Worm (Caenorhabditis elegans): ENCODE results near the gene C29E4.17.
A peak's percentile ranks its signal among the peaks of the same experiment; 100 is the strongest.

Gene C29E4.17

DNA sequence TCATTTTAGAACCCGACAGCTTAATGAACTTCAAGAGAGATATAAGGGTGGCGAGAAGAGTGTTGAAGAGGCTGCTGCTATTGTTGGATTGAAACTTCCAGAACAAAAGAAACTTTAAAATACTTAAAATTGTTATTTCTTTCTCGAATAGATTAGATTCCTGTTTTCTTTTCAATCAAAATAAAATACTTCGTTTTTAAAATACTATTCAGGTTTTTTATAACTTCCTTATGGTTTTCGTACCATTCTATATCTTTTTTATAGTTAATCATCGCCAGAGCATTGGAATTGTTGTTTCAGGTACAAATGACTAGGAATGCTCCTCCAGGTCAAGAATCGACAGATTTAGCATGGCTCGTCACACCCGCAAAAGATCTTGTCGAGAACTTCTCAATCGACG lies 19.1 kb downstream of the C29E4.17 start, which contains the start of gene kle-2:
Gene kle-2, plus strand, starts transcription at position 301 of the 400 bp plus-strand sequence.
- TF ChIP-seq elt-1 (tag; optimal IDR thresholded peaks at IDR 0.05), result no peak
- TF ChIP-seq skn-1 (tag; optimal IDR thresholded peaks at IDR 0.05), result no peak
- TF ChIP-seq sem-4 (tag; optimal IDR thresholded peaks at IDR 0.05), result no peak
- TF ChIP-seq unc-62 (GFP tag; optimal IDR thresholded peaks at IDR 0.05), result no peak
- no peak for TF ChIP-seq nhr-25 (tag; optimal IDR thresholded peaks at IDR 0.05)
- no peak for TF ChIP-seq nhr-10 (tag; optimal IDR thresholded peaks at IDR 0.05)
- TF ChIP-seq sma-3 (GFP tag; optimal IDR thresholded peaks at IDR 0.05), result no peak
- TF ChIP-seq mab-5 (tag; optimal IDR thresholded peaks at IDR 0.05), result no peak
- no peak for TF ChIP-seq ceh-16 (tag; optimal IDR thresholded peaks at IDR 0.05)
- TF ChIP-seq unc-55 (GFP tag; optimal IDR thresholded peaks at IDR 0.05), result no peak
- TF ChIP-seq aly-2 (tag; optimal IDR thresholded peaks at IDR 0.05), result no peak
- no peak for TF ChIP-seq ama-1 (optimal IDR thresholded peaks at IDR 0.05)
- TF ChIP-seq sma-9 (GFP tag; optimal IDR thresholded peaks at IDR 0.05), result no peak
- no peak for TF ChIP-seq sma-9 (tag; optimal IDR thresholded peaks at IDR 0.05)
- no peak for TF ChIP-seq crh-2 (tag; optimal IDR thresholded peaks at IDR 0.05)
- TF ChIP-seq nhr-6 (tag; optimal IDR thresholded peaks at IDR 0.05), result no peak
- no peak for TF ChIP-seq Y55F3AM.14 (GFP tag; optimal IDR thresholded peaks at IDR 0.05)

DNA sequence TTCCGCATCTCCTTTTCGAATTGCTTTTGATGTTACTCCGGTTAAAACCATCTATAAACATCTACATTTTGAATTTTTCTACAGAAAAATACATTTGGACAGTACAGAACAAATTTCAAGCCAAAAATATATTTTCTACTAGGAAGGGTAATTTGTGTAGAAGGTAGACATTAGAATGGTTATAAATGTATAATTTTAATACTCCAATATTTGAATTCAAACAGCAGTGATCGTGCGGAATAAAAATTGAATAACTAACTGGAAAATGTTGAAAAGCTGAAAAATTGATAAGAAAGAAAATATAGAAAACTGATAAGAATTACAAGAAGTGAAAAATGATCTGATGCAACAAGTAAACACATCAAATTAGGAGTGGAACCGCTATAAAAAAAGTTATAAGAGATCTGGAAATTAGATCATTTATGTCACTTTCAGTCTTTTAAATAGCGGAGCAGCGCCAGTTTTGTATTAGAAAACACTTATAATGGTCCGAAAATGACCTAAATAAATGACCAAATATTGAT lies 24.7 kb downstream of the C29E4.17 start, which contains the start of gene gsto-1:
Gene gsto-1, minus strand, starts transcription at position 51 of the 524 bp plus-strand sequence.
- TF ChIP-seq snpc-4 (tag; optimal IDR thresholded peaks at IDR 0.05), result no peak
- peak; percentile 31 for TF ChIP-seq nhr-129 (tag; optimal IDR thresholded peaks at IDR 0.05)
- peak; percentile 6 for TF ChIP-seq gmeb-1 (tag; optimal IDR thresholded peaks at IDR 0.05)
- TF ChIP-seq fos-1 (tag; optimal IDR thresholded peaks at IDR 0.05), result peak; percentile 26
- TF ChIP-seq crh-2 (tag; optimal IDR thresholded peaks at IDR 0.05), result peak; percentile 8

- no peak for TF ChIP-seq ceh-82 (tag; optimal IDR thresholded peaks at IDR 0.05)
- no peak for TF ChIP-seq nhr-25 (tag; optimal IDR thresholded peaks at IDR 0.05)
- no peak for TF ChIP-seq nhr-11 (tag; optimal IDR thresholded peaks at IDR 0.05)
- TF ChIP-seq peb-1 (tag; optimal IDR thresholded peaks at IDR 0.05), result no peak
- TF ChIP-seq sem-4 (tag; optimal IDR thresholded peaks at IDR 0.05), result no peak
- no peak for TF ChIP-seq lin-11 (tag; optimal IDR thresholded peaks at IDR 0.05)
- no peak for TF ChIP-seq crh-2 (tag; optimal IDR thresholded peaks at IDR 0.05)
- TF ChIP-seq blmp-1 (tag; optimal IDR thresholded peaks at IDR 0.05; ENCODE audit: insufficient read depth), result no peak
- TF ChIP-seq nhr-10 (tag; optimal IDR thresholded peaks at IDR 0.05), result no peak
- TF ChIP-seq aly-2 (tag; optimal IDR thresholded peaks at IDR 0.05), result no peak
- TF ChIP-seq Y55F3AM.14 (GFP tag; optimal IDR thresholded peaks at IDR 0.05), result no peak
- no peak for TF ChIP-seq sma-3 (GFP tag; optimal IDR thresholded peaks at IDR 0.05)
- TF ChIP-seq elt-3 (tag; optimal IDR thresholded peaks at IDR 0.05), result no peak
- TF ChIP-seq nhr-6 (tag; optimal IDR thresholded peaks at IDR 0.05), result no peak
Observed at ce11 chrIII:7947677-7948076, 25.4 kb downstream of the C29E4.17 start.

ce11 chrIII:7948802-7949201 lies 26.5 kb downstream of the C29E4.17 start, which contains the start of gene col-90:
col-90 (plus strand) TSS chrIII:7948838.
- TF ChIP-seq mab-5 (tag; optimal IDR thresholded peaks at IDR 0.05) (no peak), ceh-82 (tag; optimal IDR thresholded peaks at IDR 0.05) (no peak), snpc-4 (tag; optimal IDR thresholded peaks at IDR 0.05) (no peak), elt-3 (tag; optimal IDR thresholded peaks at IDR 0.05) (no peak), ama-1 (optimal IDR thresholded peaks at IDR 0.05) (peak; percentile 59), Y55F3AM.14 (GFP tag; optimal IDR thresholded peaks at IDR 0.05) (no peak), elt-1 (tag; optimal IDR thresholded peaks at IDR 0.05) (no peak)

DNA sequence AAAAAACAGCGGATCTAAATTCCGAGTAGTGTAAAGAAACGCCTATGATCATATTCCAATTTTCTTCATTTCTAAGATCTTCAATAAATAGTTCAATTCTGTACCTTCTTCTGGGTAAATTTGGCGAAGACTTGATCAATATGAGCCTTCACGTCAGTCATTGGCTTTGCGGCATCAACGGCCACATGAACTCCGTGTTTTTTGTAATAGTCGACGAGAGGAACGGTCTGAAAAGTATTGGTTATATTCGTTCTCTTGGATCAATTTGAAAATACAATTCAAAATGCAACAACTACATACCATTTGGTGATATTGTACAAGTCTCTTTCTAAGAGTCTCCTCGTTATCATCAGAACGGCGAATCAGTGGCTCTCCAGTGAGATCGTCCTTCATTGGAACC lies 28.1 kb downstream of the C29E4.17 start:
- peak; percentile 76 for TF ChIP-seq ama-1 (optimal IDR thresholded peaks at IDR 0.05)
- no peak for TF ChIP-seq unc-62 (GFP tag; optimal IDR thresholded peaks at IDR 0.05)

DNA sequence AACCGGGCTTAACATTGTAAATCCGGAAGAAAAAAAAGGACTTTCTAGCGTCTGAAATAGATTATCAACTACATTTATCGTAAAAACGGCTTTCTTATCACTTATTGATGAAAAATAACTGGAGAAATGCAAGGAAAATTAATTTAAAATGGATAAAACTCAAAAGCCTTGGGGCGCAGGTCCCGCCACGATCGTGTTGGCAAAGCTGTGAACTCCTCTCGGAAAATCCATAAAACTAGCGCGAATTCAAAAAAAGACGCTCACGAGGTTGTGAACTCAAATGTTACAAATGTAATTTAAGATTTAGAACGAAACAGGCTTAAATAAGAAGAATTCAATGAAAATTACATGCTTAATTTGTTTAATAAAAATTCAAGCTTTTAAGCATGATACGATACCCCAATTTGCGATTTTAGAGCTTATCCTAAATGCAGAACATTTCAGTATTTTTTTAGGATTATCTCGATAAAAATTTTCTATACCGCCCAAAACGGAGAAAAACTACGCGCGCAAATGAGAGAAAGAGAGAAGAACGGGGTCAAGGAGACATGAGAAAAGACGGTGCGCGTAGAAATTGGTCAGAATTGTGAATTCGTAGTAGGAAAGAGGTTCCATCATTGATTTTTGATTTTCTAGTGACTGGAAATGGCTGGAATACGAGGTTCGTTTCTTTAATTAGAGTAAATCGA lies 29.9 kb downstream of the C29E4.17 start, which contains the start of gene C29E4.15:
Gene C29E4.15, plus strand, starts transcription at position 547 of the 689 bp plus-strand sequence.
- TF ChIP-seq mab-5 (tag; optimal IDR thresholded peaks at IDR 0.05) (no peak), lsy-2 (tag; optimal IDR thresholded peaks at IDR 0.05) (peak; percentile 27 to 80), nhr-23 (tag; optimal IDR thresholded peaks at IDR 0.05) (no peak), ztf-1 (GFP tag; conservative IDR thresholded peaks at IDR 0.05) (no peak), nhr-25 (tag; optimal IDR thresholded peaks at IDR 0.05) (no peak), sma-3 (GFP tag; optimal IDR thresholded peaks at IDR 0.05) (no peak), sma-9 (GFP tag; optimal IDR thresholded peaks at IDR 0.05) (no peak), sma-9 (tag; optimal IDR thresholded peaks at IDR 0.05) (no peak), sem-4 (tag; optimal IDR thresholded peaks at IDR 0.05) (no peak), ama-1 (optimal IDR thresholded peaks at IDR 0.05) (no peak), unc-55 (GFP tag; optimal IDR thresholded peaks at IDR 0.05) (peak; percentile 83), C34F6.9 (tag; optimal IDR thresholded peaks at IDR 0.05) (peak; percentile 63), lin-39 (tag; optimal IDR thresholded peaks at IDR 0.05) (no peak), unc-62 (GFP tag; optimal IDR thresholded peaks at IDR 0.05) (no peak), nhr-77 (tag; optimal IDR thresholded peaks at IDR 0.05) (no peak), aly-2 (tag; optimal IDR thresholded peaks at IDR 0.05) (no peak), nhr-129 (tag; optimal IDR thresholded peaks at IDR 0.05) (peak; percentile 6), elt-1 (tag; optimal IDR thresholded peaks at IDR 0.05) (no peak), lin-13 (GFP tag; optimal IDR thresholded peaks at IDR 0.05) (no peak), R02D3.7 (tag; optimal IDR thresholded peaks at IDR 0.05) (no peak), alr-1 (tag; optimal IDR thresholded peaks at IDR 0.05) (no peak), fos-1 (tag; optimal IDR thresholded peaks at IDR 0.05) (no peak), mbf-1 (tag; optimal IDR thresholded peaks at IDR 0.05) (no peak), egl-27 (tag; optimal IDR thresholded peaks at IDR 0.05) (no peak), snpc-4 (tag; optimal IDR thresholded peaks at IDR 0.05) (no peak)
